Fruit fly (Drosophila melanogaster) whole organism, embryonic: Measurements from ENCODE around the gene Cyp4ac2.
A peak's percentile ranks its signal among the peaks of the same experiment; 100 is the strongest.

Source experiments
- Atf6 ChIP-seq: fragments of 200-800 bp; sonication (Bioruptor generic); IDR thresholded peaks from 2 replicates; pipeline ENCODE4 v1.3.6; 2022; ENCODE audit warnings: missing biosample characterization, missing genetic modification characterization
- B-H2 ChIP-seq: fragments of 200-800 bp; sonication (Bioruptor generic); optimal IDR thresholded peaks from 2 replicates; lab custom pipeline; 2018; ENCODE audit warnings: missing biosample characterization, mild to moderate bottlenecking, missing genetic modification characterization
- Bteb2 ChIP-seq: fragments of 200-800 bp; sonication (Bioruptor generic); optimal IDR thresholded peaks from 2 replicates; lab custom pipeline; 2016; ENCODE audit warnings: missing biosample characterization, missing genetic modification characterization
- C15 ChIP-seq: fragments of 200-800 bp; sonication (Bioruptor generic); IDR thresholded peaks from 3 replicates; pipeline ENCODE4 v1.3.6; 2022; ENCODE audit warnings: missing biosample characterization, missing genetic modification characterization
- CG13296 ChIP-seq: fragments of 200-800 bp; sonication (Bioruptor generic); optimal IDR thresholded peaks from 3 replicates; lab custom pipeline; 2018; ENCODE audit warnings: missing biosample characterization, mild to moderate bottlenecking, missing genetic modification characterization
- CG14050 ChIP-seq: fragments of 200-800 bp; sonication (Bioruptor generic); IDR thresholded peaks from 3 replicates; pipeline ENCODE4 v1.3.6; 2022; ENCODE audit warnings: missing biosample characterization, missing genetic modification characterization
- CG15479 ChIP-seq: fragments of 200-800 bp; sonication (Bioruptor generic); optimal IDR thresholded peaks from 3 replicates; lab custom pipeline; 2019; ENCODE audit warnings: missing biosample characterization, mild to moderate bottlenecking, missing genetic modification characterization, moderate library complexity
- CG1602 ChIP-seq: fragments of 200-800 bp; sonication (Bioruptor generic); optimal IDR thresholded peaks from 3 replicates; lab custom pipeline; 2016; ENCODE audit warnings: missing biosample characterization, missing genetic modification characterization
- CG1647 ChIP-seq: fragments of 200-800 bp; sonication (Bioruptor generic); optimal IDR thresholded peaks from 3 replicates; lab custom pipeline; 2016; ENCODE audit warnings: missing biosample characterization, missing genetic modification characterization
- CG17385 ChIP-seq: fragments of 200-800 bp; sonication (Bioruptor generic); optimal IDR thresholded peaks from 3 replicates; lab custom pipeline; 2018; ENCODE audit warnings: missing biosample characterization, mild to moderate bottlenecking, missing genetic modification characterization
- CG18262 ChIP-seq: fragments of 200-800 bp; optimal IDR thresholded peaks from 3 replicates; lab custom pipeline; 2019; ENCODE audit warnings: missing biosample characterization, mild to moderate bottlenecking, missing genetic modification characterization, moderate library complexity
- CG2120 ChIP-seq: fragments of 200-800 bp; sonication (Bioruptor generic); optimal IDR thresholded peaks from 3 replicates; lab custom pipeline; 2016; ENCODE audit warnings: missing biosample characterization, missing genetic modification characterization
- CG30431 ChIP-seq: fragments of 200-800 bp; sonication (Bioruptor generic); optimal IDR thresholded peaks from 2 replicates; lab custom pipeline; 2017; ENCODE audit warnings: missing biosample characterization, missing genetic modification characterization
- CG31441 ChIP-seq: fragments of 200-800 bp; sonication (Bioruptor generic); IDR thresholded peaks from 2 replicates; pipeline ENCODE4 v1.3.6; 2022; ENCODE audit warnings: missing biosample characterization, missing genetic modification characterization
- CG32772 ChIP-seq: fragments of 200-800 bp; sonication (Bioruptor generic); IDR thresholded peaks from 2 replicates; pipeline ENCODE4 v1.3.6; 2022; ENCODE audit warnings: missing biosample characterization, missing genetic modification characterization
- CG4854 ChIP-seq: fragments of 200-800 bp; sonication (Bioruptor generic); optimal IDR thresholded peaks from 2 replicates; lab custom pipeline; 2016; ENCODE audit warnings: missing biosample characterization, missing genetic modification characterization, inconsistent platforms
- CG7963 ChIP-seq: fragments of 200-800 bp; sonication (Bioruptor generic); IDR thresholded peaks from 3 replicates; pipeline ENCODE4 v1.3.6; 2022; ENCODE audit warnings: missing biosample characterization, missing genetic modification characterization; ENCODE audit not compliant: partially characterized antibody
- CG8924 ChIP-seq: fragments of 200-800 bp; optimal IDR thresholded peaks from 3 replicates; lab custom pipeline; 2019; ENCODE audit warnings: missing biosample characterization, mild to moderate bottlenecking, missing genetic modification characterization, moderate library complexity
- CG9727 ChIP-seq: fragments of 200-800 bp; sonication (Bioruptor generic); optimal IDR thresholded peaks from 3 replicates; lab custom pipeline; 2017; ENCODE audit warnings: missing biosample characterization, mild to moderate bottlenecking, missing genetic modification characterization
- CHES-1-like ChIP-seq: fragments of 200-800 bp; sonication (Bioruptor generic); optimal IDR thresholded peaks from 2 replicates; lab custom pipeline; 2016; ENCODE audit warnings: missing biosample characterization, missing genetic modification characterization
- Chrac-16 ChIP-seq: fragments of 200-800 bp; sonication (Bioruptor generic); optimal IDR thresholded peaks from 3 replicates; lab custom pipeline; 2016; ENCODE audit warnings: missing biosample characterization, missing genetic modification characterization
- CoRest ChIP-seq: fragments of 200-800 bp; sonication (Bioruptor generic); optimal IDR thresholded peaks from 3 replicates; lab custom pipeline; 2018; ENCODE audit warnings: missing biosample characterization, mild to moderate bottlenecking, missing genetic modification characterization, moderate library complexity
- Dp ChIP-seq: fragments of 200-800 bp; sonication (Bioruptor generic); optimal IDR thresholded peaks from 2 replicates; lab custom pipeline; 2018; ENCODE audit warnings: missing biosample characterization, mild to moderate bottlenecking, missing genetic modification characterization, moderate library complexity
- E2f1 ChIP-seq: fragments of 200-800 bp; sonication (Bioruptor generic); IDR thresholded peaks from 2 replicates; pipeline ENCODE4 v1.3.6; 2022; ENCODE audit warnings: missing biosample characterization, missing genetic modification characterization
- Eip74EF ChIP-seq, 2 experiments: fragments of 200-800 bp in 1 of 2; fragments of >200 bp in 1 of 2; sonication (Bioruptor generic) in 1 of 2; optimal IDR thresholded peaks; 2 replicates each; lab custom pipeline; 2017 to 2019; ENCODE audit warnings: missing biosample characterization in 2 of 2, missing genetic modification characterization in 2 of 2, mild to moderate bottlenecking in 1 of 2, moderate library complexity in 1 of 2
- HLH4C ChIP-seq: fragments of 200-800 bp; sonication (Bioruptor generic); IDR thresholded peaks from 3 replicates; pipeline ENCODE4 v1.3.6; 2022; ENCODE audit warnings: missing biosample characterization, missing genetic modification characterization; ENCODE audit not compliant: partially characterized antibody
- HmgD ChIP-seq: fragments of 200-800 bp; sonication (Bioruptor generic); optimal IDR thresholded peaks from 3 replicates; lab custom pipeline; 2016; ENCODE audit warnings: missing biosample characterization, missing genetic modification characterization
- Hmx ChIP-seq: fragments of 200-800 bp; sonication (Bioruptor generic); optimal IDR thresholded peaks from 2 replicates; lab custom pipeline; 2016; ENCODE audit warnings: missing biosample characterization, missing genetic modification characterization
- MESR4 ChIP-seq: fragments of 200-800 bp; sonication (Bioruptor generic); optimal IDR thresholded peaks from 2 replicates; lab custom pipeline; 2018; ENCODE audit warnings: missing biosample characterization, mild to moderate bottlenecking, missing genetic modification characterization, moderate library complexity
- Optix ChIP-seq: fragments of 200-800 bp; sonication (Bioruptor generic); IDR thresholded peaks from 3 replicates; pipeline ENCODE4 v1.3.6; 2022; ENCODE audit warnings: missing biosample characterization, missing genetic modification characterization
- Rfx ChIP-seq: fragments of 200-800 bp; sonication (Bioruptor generic); IDR thresholded peaks from 2 replicates; pipeline ENCODE4 v1.3.6; 2022; ENCODE audit warnings: missing biosample characterization, missing genetic modification characterization
- Sry-β ChIP-seq: fragments of 200-800 bp; sonication (Bioruptor generic); optimal IDR thresholded peaks from 2 replicates; lab custom pipeline; 2018; ENCODE audit warnings: missing biosample characterization, mild to moderate bottlenecking, missing genetic modification characterization, moderate library complexity
- TFAM ChIP-seq: fragments of 200-800 bp; sonication (Bioruptor generic); optimal IDR thresholded peaks from 2 replicates; lab custom pipeline; 2017; ENCODE audit warnings: missing biosample characterization, missing genetic modification characterization, inconsistent platforms
- Tbp ChIP-seq: fragments of >200 bp; optimal IDR thresholded peaks from 2 replicates; lab custom pipeline; 2018; ENCODE audit warnings: missing biosample characterization, missing genetic modification characterization
- Trl ChIP-seq, 3 experiments: fragments of >200 bp in 2 of 3; fragments of 200-800 bp in 1 of 3; sonication (Bioruptor generic) in 1 of 3; optimal IDR thresholded peaks; 2 replicates in 1 of 3; 3 replicates in 2 of 3; lab custom pipeline; 2016 to 2017; ENCODE audit warnings: missing biosample characterization in 1 of 3, missing genetic modification characterization in 1 of 3
- YL-1 ChIP-seq: fragments of 200-800 bp; sonication (Bioruptor generic); optimal IDR thresholded peaks from 3 replicates; lab custom pipeline; 2017; ENCODE audit warnings: missing biosample characterization, mild to moderate bottlenecking, missing genetic modification characterization
- ara ChIP-seq: fragments of 200-800 bp; sonication (Bioruptor generic); IDR thresholded peaks from 2 replicates; pipeline ENCODE4 v1.3.6; 2022; ENCODE audit warnings: missing biosample characterization, missing genetic modification characterization
- bab2 ChIP-seq: fragments of 200-800 bp; sonication (Bioruptor generic); optimal IDR thresholded peaks from 2 replicates; lab custom pipeline; 2016; ENCODE audit warnings: missing biosample characterization, missing genetic modification characterization
- br ChIP-seq: fragments of >200 bp; optimal IDR thresholded peaks from 2 replicates; lab custom pipeline; 2017
- caup ChIP-seq: fragments of 200-800 bp; sonication (Bioruptor generic); optimal IDR thresholded peaks from 3 replicates; lab custom pipeline; 2017; ENCODE audit warnings: missing biosample characterization, mild to moderate bottlenecking, missing genetic modification characterization, moderate library complexity; ENCODE audit not compliant: severe bottlenecking
- crp ChIP-seq, 2 experiments: fragments of 200-800 bp; sonication (Bioruptor generic); optimal IDR thresholded peaks; 2 replicates in 1 of 2; 3 replicates in 1 of 2; lab custom pipeline; 2017; ENCODE audit warnings: missing biosample characterization in 2 of 2, missing genetic modification characterization in 2 of 2, mild to moderate bottlenecking in 1 of 2, moderate library complexity in 1 of 2
- emc ChIP-seq: fragments of 200-800 bp; sonication (Bioruptor generic); optimal IDR thresholded peaks from 2 replicates; lab custom pipeline; 2016; ENCODE audit warnings: missing biosample characterization, missing genetic modification characterization
- gcm ChIP-seq: fragments of 200-800 bp; sonication (Bioruptor generic); optimal IDR thresholded peaks from 2 replicates; lab custom pipeline; 2019; ENCODE audit warnings: missing biosample characterization, mild to moderate bottlenecking, missing genetic modification characterization, moderate library complexity
- ham ChIP-seq: fragments of 200-800 bp; sonication (Bioruptor generic); IDR thresholded peaks from 2 replicates; pipeline ENCODE4 v1.3.6; 2022; ENCODE audit warnings: missing biosample characterization, missing genetic modification characterization
- hb ChIP-seq: fragments of 200-800 bp; sonication (Bioruptor generic); IDR thresholded peaks from 3 replicates; pipeline ENCODE4 v1.3.6; 2022; ENCODE audit warnings: missing biosample characterization, missing genetic modification characterization; ENCODE audit not compliant: partially characterized antibody
- mam ChIP-seq: fragments of 200-800 bp; sonication (Bioruptor generic); optimal IDR thresholded peaks from 3 replicates; lab custom pipeline; 2016; ENCODE audit warnings: missing biosample characterization, missing genetic modification characterization
- mirr ChIP-seq: fragments of 200-800 bp; sonication (Bioruptor generic); optimal IDR thresholded peaks from 3 replicates; lab custom pipeline; 2018; ENCODE audit warnings: missing biosample characterization, mild to moderate bottlenecking, missing genetic modification characterization
- peb ChIP-seq: fragments of 200-800 bp; sonication (Bioruptor generic); IDR thresholded peaks from 2 replicates; pipeline ENCODE4 v1.3.6; 2022; ENCODE audit warnings: missing biosample characterization, missing genetic modification characterization
- pum ChIP-seq: fragments of 200-800 bp; sonication (Bioruptor generic); optimal IDR thresholded peaks from 2 replicates; lab custom pipeline; 2016; ENCODE audit warnings: missing biosample characterization, missing genetic modification characterization
- shn ChIP-seq: fragments of 200-800 bp; sonication (Bioruptor generic); optimal IDR thresholded peaks from 3 replicates; lab custom pipeline; 2016; ENCODE audit warnings: missing biosample characterization, missing genetic modification characterization

The Cyp4ac2 gene

dm6 chr2L:5237899-5238566 is 28.2 kb upstream of the Cyp4ac2 start (continued):
- no peak for TF ChIP-seq CG30431
- TF ChIP-seq CG14050, result no peak
- no peak for TF ChIP-seq CG13296 (GFP tag; lab: Kevin White, UChicago)
- no peak for TF ChIP-seq br
- TF ChIP-seq CG7963 (GFP tag; lab: Robert Waterston, UW), result no peak
- TF ChIP-seq bab2 (GFP tag; lab: Kevin White, UChicago), result no peak
- peak; percentile 81 for TF ChIP-seq CG8924 (tag; lab: Kevin White, UChicago)
- no peak for TF ChIP-seq B-H2
- no peak for TF ChIP-seq HLH4C (GFP tag; lab: Robert Waterston, UW)
- TF ChIP-seq CG32772 (GFP tag; lab: Robert Waterston, UW), result peak; percentile 70
- no peak for TF ChIP-seq Rfx (GFP tag; lab: Robert Waterston, UW)
- TF ChIP-seq CG18262, result peak; percentile 92
- no peak for TF ChIP-seq CG15479 (GFP tag; lab: Kevin White, UChicago)
- no peak for TF ChIP-seq CHES-1-like (GFP tag; lab: Kevin White, UChicago)
- TF ChIP-seq CG4854 (GFP tag; lab: Kevin White, UChicago), result no peak
- peak; percentile 79 for TF ChIP-seq CoRest (tag; lab: Kevin White, UChicago)
- TF ChIP-seq Atf6, result no peak
- TF ChIP-seq YL-1 (GFP tag; lab: Kevin White, UChicago), result no peak
- TF ChIP-seq peb (GFP tag; lab: Robert Waterston, UW), result peak; percentile 45; the same call in 1 of the 2 replicates
- TF ChIP-seq Sry-β (GFP tag; lab: Kevin White, UChicago), result peak; percentile 5
- no peak for TF ChIP-seq Tbp (GFP tag; lab: Kevin White, UChicago)
- no peak for TF ChIP-seq Hmx (GFP tag; lab: Kevin White, UChicago)
- TF ChIP-seq CG31441 (GFP tag; lab: Robert Waterston, UW), result peak; percentile 85
- TF ChIP-seq mirr, result no peak
- no peak for TF ChIP-seq shn (GFP tag; lab: Kevin White, UChicago)
- TF ChIP-seq TFAM (GFP tag; lab: Kevin White, UChicago), result no peak
- TF ChIP-seq ara (GFP tag; lab: Robert Waterston, UW), result peak; percentile 56; the same call in 1 of the 2 replicates
- TF ChIP-seq Trl (optimal IDR thresholded peaks at IDR 0.05; lab: Kevin White, UChicago), result no peak
- TF ChIP-seq Trl (GFP tag; optimal IDR thresholded peaks at IDR 0.05; lab: Kevin White, UChicago), result no peak
- peak; percentile 40 for TF ChIP-seq Chrac-16 (GFP tag; lab: Kevin White, UChicago)
- TF ChIP-seq mam (GFP tag; lab: Kevin White, UChicago), result no peak
- TF ChIP-seq CG9727, result peak; percentile 82
- no peak for TF ChIP-seq ham
- peak; percentile 87 for TF ChIP-seq gcm (GFP tag; lab: Kevin White, UChicago)
- TF ChIP-seq crp (GFP tag; optimal IDR thresholded peaks at IDR 0.05; lab: Kevin White, UChicago), result no peak
- TF ChIP-seq Optix (GFP tag; lab: Robert Waterston, UW), result no peak
- TF ChIP-seq CG1647 (GFP tag; lab: Kevin White, UChicago), result no peak
- no peak for TF ChIP-seq HmgD (GFP tag; lab: Kevin White, UChicago)
- TF ChIP-seq C15 (GFP tag; lab: Robert Waterston, UW), result no peak
- TF ChIP-seq Dp (GFP tag; lab: Kevin White, UChicago), result no peak
- no peak for TF ChIP-seq MESR4
- no peak for TF ChIP-seq emc (GFP tag; lab: Kevin White, UChicago)
- peak; percentile 54 for TF ChIP-seq CG1602 (GFP tag; lab: Kevin White, UChicago)
- no peak for TF ChIP-seq pum (GFP tag; lab: Kevin White, UChicago)
- no peak for TF ChIP-seq E2f1
- peak; percentile 62 for TF ChIP-seq CG17385 (GFP tag; lab: Kevin White, UChicago)
- TF ChIP-seq CG2120 (GFP tag; lab: Kevin White, UChicago), result no peak
- no peak for TF ChIP-seq Bteb2 (GFP tag; lab: Kevin White, UChicago)
- no peak for TF ChIP-seq caup (GFP tag; lab: Kevin White, UChicago)
- TF ChIP-seq hb (GFP tag; lab: Robert Waterston, UW), result no peak
- peak in 1 of 2 experiments; percentile 57 for TF ChIP-seq Eip74EF (GFP tag; optimal IDR thresholded peaks at IDR 0.05; lab: Kevin White, UChicago)
